Fruit fly (Drosophila melanogaster) S2 (cell line): ENCODE measurements around the gene CG32249.

Experiments used
- CG8478 ChIP-seq: fragments of >200 bp; optimal IDR thresholded peaks from 2 replicates; lab custom pipeline; 2018
- CTCF ChIP-seq, 2 experiments: fragments of >200 bp; optimal IDR thresholded peaks; 2 replicates each; lab custom pipeline; 2018

Gene CG32249

DNA sequence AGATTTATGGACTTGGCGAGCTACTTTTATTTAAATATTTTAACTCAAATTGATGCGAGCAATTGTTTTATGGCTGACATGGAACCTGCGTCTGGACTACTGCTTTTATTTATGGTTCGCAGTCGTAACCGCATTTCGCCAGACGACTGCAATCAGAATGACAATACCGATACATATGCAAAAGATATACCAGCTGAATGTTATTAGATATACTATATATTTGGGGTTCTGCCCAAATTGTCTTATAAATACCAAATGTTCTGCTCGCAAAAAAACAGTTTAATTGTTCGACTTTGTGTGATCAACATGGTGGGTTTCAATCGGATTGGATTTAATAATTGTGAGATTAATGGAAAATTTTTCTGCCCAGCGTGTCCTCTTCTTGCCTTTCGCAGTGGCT, at the start of gene CG32249:
Gene CG32249, plus strand, starts transcription at position 301 of the 400 bp plus-strand sequence.
- TF ChIP-seq CG8478 (lab: Kevin White, UChicago) (no peak), CTCF (optimal IDR thresholded peaks at IDR 0.05; lab: Kevin White, UChicago) (no peak)

DNA sequence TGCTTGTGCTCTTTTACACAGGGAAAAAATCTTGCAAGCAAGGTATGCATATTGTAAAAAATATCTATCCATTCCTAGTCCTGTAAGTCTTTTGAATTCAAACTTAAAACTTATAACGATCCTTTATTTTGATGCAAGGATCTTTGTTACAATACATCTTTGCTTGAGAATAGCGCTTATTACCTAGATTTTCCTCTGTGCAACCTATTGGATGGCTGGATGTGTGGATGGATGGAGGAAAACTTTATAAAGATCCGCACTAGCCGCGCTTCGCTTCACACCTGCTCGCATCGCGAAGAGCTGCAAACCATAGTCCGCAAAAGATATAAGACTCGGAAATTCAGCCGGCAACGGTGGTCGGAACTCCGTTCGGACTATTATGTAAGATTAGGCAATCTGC, 48.4 kb upstream of the CG32249 start, which contains the start of gene CG15020:
Gene CG15020, plus strand, starts transcription at position 301 of the 400 bp plus-strand sequence.
- TF ChIP-seq CTCF (optimal IDR thresholded peaks at IDR 0.05; lab: Kevin White, UChicago): no peak
- TF ChIP-seq CG8478 (lab: Kevin White, UChicago): no peak

DNA sequence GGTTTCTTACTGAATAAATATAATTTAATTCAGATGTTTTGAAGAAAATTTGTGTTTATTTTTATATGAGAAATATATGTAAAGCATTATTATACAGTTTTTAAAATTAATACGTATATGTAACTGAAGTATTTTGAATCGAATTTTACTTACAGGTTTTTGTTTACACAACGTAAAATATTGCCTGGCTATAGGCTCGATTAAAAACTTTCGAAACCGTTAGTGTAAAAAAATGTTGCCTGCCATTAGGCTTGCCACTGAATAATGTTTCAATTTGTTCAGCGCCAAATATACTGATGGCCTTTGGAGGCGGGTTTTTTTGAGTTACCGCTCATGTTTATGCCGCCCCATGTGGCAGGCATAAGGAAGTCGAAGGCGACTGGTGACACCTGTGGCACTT, 43.2 kb upstream of the CG32249 start:
- no peak for TF ChIP-seq CG8478 (lab: Kevin White, UChicago)
- no peak for TF ChIP-seq CTCF (optimal IDR thresholded peaks at IDR 0.05; lab: Kevin White, UChicago)

DNA sequence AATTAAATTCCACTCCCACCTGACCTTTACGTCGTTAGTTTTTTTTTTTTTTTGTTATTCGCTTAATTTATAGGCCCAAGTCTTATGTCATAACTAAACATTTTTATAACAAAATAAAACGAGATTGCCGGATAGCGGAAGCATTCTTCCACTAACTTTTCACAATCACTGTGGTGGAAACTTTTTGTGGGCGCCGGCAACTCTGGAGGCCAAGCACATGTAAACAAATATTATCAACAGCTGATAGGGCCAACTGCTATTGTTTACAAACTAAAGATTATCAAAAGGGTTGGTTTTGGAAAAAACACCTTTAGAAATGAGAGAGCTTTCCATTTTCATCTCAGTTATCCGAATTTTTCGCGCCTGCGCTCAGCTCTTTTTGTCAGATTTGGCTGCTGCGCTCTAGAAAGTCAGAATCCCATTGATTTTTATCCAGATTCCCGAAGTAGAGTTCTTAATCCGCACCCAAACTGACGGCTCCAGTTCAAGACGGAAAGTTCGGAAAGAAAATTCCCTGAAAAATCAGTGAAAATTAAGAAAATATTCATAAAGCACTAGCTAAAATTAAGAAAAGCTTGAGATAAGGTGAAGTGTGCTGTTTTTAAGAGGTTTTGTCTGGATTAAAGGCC, 40.8 kb upstream of the CG32249 start, which contains the start of gene nAChRbeta1:
Gene nAChRbeta1, plus strand, starts transcription at position 432 of the 629 bp plus-strand sequence.
- no peak for TF ChIP-seq CG8478 (lab: Kevin White, UChicago)
- no peak for TF ChIP-seq CTCF (optimal IDR thresholded peaks at IDR 0.05; lab: Kevin White, UChicago)

DNA sequence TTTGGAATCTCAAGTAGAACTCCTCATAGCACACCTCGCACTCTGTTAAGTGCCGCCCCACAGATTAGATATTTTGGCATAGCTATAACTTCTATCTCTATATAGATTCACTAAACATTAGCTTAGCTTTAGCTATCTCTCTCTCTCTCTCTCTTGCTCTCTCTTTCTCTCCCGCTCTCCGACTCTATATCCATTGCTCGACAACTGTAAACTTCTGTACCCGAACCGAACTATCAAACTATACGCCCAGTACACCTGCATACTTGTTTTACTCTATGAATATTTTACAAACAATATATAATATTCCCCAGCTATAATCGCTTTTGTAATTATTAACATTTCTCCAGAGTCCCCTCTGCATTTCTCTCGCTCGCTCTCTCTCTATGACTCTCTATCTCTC, 39.5 kb upstream of the CG32249 start:
- TF ChIP-seq CTCF (optimal IDR thresholded peaks at IDR 0.05; lab: Kevin White, UChicago) (no peak), CG8478 (lab: Kevin White, UChicago) (no peak)

DNA sequence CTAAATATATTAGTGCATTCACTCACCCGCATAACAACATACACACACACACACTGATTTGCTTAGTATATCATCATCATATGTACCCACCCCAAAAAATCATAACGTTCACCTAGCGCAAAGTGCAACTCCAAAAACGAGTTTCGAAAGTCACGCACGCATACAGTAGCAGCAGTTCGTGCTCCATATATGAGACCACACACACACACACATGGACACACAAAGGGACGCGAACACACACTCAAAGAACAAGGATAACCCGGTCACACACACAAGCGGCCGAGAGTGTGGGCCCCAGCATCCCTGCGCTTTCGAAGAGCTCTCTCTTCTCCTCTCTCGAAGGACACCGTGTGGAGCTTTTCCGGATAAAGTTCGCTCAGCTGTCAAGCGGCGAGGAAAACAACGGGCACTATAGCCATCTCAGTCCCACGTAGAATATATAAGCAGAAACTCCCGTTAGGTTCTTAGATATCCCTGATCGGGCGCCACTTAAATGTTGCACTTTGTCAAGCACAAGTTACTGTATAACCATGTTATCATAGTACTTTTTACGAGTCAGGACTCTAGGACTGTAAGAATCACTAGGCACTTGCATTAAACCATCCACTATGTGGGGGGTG, 38.6 kb upstream of the CG32249 start:
- TF ChIP-seq CG8478 (lab: Kevin White, UChicago): no peak
- TF ChIP-seq CTCF (optimal IDR thresholded peaks at IDR 0.05; lab: Kevin White, UChicago): no peak

DNA sequence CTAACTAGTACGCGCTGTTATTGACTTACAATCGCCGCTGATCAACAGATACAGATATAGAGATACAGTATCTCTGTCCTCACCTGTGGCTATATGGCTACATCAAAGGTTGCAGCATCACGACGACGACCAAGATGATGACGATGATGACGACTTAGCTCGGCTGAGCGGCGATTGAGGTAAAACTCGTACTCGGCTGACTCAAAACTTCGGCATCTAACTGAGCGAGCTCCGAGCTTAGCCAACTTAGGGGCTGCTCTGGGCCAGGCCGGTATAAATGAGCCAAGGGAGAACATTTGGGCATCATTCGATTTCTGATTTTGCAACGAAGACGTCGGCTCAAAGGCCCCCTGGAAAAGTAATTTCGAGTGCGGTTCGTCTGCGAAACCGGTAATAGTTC, 33.4 kb upstream of the CG32249 start, which contains the start of gene CG15021:
Gene CG15021, plus strand, starts transcription at position 301 of the 400 bp plus-strand sequence.
- TF ChIP-seq CTCF (optimal IDR thresholded peaks at IDR 0.05; lab: Kevin White, UChicago): no peak
- TF ChIP-seq CG8478 (lab: Kevin White, UChicago): no peak

DNA sequence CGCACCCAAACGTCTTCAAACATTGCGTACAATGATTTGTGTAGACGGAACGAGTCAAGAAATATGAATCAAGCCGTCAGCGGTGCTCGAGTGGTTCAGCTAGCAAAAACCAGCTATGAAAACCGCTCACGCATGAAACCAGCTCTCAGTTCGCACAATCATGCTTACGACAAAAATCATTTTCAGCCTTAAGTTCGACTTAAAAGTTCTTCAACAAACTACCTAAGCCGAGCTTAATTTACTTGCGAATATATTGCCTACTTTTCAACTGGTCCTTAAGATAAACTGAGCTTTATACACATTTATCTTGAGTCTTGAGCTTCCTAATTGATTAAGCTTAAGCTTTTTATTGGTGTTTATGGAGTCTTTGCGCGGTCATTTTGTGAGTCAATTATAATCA, 29.6 kb upstream of the CG32249 start:
- TF ChIP-seq CG8478 (lab: Kevin White, UChicago) (no peak), CTCF (optimal IDR thresholded peaks at IDR 0.05; lab: Kevin White, UChicago) (no peak)

DNA sequence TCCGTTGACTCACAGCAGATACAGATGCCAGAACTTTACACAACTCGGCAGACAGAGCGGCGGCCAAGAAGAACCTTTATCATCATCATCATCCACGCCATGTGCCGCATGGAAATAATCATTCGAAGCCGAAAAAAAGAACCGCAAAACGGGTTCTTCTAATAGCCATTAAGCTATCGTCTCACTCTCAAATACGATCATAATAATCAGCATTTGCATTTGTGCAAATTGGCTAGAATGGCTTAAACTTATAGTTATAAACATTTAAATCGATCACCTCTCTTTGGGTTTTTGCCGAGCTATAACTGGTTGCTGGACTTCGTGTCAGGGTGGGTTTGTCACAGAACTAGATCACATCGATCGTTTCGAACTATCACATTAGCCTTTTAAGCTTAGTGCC, 27.6 kb upstream of the CG32249 start:
- no peak for TF ChIP-seq CG8478 (lab: Kevin White, UChicago)
- no peak for TF ChIP-seq CTCF (optimal IDR thresholded peaks at IDR 0.05; lab: Kevin White, UChicago)

DNA sequence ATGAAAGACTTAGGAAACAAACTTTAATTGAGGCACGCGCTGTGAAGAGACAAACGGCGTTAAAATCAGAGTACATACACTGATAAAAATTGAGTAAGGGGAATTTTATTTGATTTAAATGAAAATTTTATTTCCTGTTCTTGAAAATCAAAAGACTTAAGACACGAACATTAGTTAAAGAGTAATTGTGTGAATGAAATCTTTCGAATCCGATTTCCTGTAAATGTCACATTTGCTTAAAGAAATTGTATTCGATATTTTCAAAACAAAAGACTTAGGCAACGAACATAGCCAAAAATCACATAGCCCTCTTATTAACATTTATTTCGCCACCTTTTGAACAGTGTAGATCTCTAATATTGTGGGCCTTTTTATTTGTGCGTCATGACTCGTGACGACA, 24.0 kb upstream of the CG32249 start:
- no peak for TF ChIP-seq CTCF (optimal IDR thresholded peaks at IDR 0.05; lab: Kevin White, UChicago)
- TF ChIP-seq CG8478 (lab: Kevin White, UChicago): no peak

DNA sequence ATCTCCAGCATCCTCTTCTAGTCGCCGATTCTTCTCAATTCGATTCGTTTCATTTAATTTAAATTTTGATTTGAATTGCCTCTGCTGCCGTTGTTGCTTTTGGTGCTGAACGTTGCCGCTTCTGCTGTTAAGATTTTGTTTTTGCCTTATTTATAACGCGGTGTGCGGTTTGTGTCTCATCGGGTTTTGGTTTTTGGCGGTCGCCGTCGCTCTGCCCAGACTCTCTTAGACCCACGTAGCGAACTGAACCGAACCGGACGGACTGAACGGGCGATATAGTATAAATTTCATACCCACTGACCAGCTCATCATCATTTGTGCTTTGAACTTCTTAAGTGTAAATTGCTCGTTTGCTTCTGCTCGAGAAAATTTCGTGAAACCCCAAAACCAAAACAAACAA, 23.5 kb upstream of the CG32249 start, which contains the start of gene CG12607:
Gene CG12607, plus strand, starts transcription at position 301 of the 400 bp plus-strand sequence.
- no peak for TF ChIP-seq CG8478 (lab: Kevin White, UChicago)
- no peak for TF ChIP-seq CTCF (optimal IDR thresholded peaks at IDR 0.05; lab: Kevin White, UChicago)

DNA sequence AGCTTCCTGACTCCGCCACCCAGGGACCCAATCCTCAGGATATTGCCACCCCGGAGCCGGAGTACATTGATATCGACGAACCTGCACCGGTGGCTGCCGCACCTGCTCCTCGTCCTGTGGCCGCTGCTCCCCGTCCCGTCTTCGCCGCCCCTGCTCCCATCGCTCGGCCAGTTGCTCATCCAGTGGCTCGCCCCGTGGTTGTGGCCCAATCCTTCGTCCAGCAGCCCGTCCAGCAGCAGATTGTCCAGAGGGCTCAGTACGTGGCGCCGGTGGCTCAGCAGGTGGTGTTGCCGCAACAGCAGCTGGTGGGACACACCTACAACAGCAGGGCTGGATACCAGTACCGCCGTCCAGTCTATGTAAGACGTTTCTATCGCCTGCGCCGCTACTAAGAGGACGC, 22.6 kb upstream of the CG32249 start:
- TF ChIP-seq CG8478 (lab: Kevin White, UChicago) (no peak), CTCF (optimal IDR thresholded peaks at IDR 0.05; lab: Kevin White, UChicago) (no peak)

DNA sequence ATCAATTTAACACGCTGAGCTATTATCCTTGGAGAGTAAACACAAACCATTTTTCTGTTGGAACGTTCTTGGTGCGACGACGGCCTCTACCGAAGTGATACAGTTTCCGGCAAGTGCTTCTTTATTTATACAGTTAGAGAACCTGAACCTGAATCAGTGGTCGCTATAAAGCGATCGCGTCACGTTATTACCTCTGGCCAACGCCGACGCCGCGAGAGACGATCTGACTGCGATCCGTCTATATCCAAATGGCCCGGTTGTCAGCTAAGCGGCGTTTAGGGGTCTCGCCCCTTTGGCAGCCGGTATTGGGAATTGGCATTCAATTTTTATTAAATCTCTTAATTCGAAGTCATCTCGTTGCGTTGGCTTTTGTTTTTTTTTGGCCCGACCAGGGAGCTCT, 11.7 kb upstream of the CG32249 start, which contains the start of gene CG11345:
Gene CG11345, minus strand, starts transcription at position 101 of the 400 bp plus-strand sequence.
- no peak for TF ChIP-seq CG8478 (lab: Kevin White, UChicago)

DNA sequence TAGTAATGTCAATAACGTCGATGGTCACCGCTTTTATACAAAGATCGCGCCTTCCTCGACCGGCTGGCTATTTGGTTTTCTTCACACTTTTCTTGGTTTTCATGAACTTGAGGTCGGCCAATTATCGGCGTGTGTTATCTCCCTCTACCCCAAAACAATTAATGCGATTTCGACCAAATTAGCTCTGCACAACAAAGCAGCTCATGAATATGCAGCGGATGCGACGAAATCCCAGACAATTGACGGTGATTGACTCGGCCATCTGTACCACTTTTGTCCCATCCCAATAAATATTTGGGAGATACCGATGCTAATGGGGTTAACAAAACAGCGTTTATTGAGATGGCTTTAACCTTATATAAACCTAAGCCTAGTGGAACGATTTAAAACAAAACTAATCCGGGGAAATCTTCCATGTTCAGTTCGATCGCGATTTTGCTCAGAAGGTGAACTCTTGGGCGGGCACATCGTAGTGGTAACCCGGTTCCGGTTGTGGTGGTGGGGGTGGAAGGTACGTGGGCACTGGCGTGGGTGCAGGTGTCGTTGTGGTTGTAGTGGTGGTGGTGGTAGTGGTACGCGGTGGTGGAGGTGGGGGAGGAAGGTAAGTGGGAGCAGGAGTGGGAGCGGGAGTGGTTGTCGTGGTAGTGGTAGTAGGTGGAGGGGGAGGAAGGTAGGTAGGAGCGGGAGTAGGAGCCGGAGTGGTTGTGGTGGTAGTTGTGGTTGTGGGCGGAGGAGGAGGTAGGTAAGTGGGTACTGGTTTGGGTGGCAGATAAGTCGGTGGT, 9.3 kb upstream of the CG32249 start, which contains the start of gene CG15022:
Gene CG15022, minus strand, starts transcription at position 11 of the 782 bp plus-strand sequence.
- TF ChIP-seq CG8478 (lab: Kevin White, UChicago) (no peak), CTCF (optimal IDR thresholded peaks at IDR 0.05; lab: Kevin White, UChicago) (no peak)
